Fruit fly (Drosophila melanogaster): Measurements from ENCODE around the gene CG13404.

CG13404 gene

dm6 chrX:14215834-14216233 is 50.2 kb downstream of the CG13404 start (continued):
- TF ChIP-seq Sox102F (GFP tag; optimal IDR thresholded peaks at IDR 0.05) (no peak), pdm3 (GFP tag; optimal IDR thresholded peaks at IDR 0.05) (no peak), fkh (GFP tag; optimal IDR thresholded peaks at IDR 0.05) (peak; percentile 42), topi (GFP tag; optimal IDR thresholded peaks at IDR 0.05) (peak; percentile 17), CG4318 (GFP tag; optimal IDR thresholded peaks at IDR 0.05) (no peak), CG8632 (GFP tag; optimal IDR thresholded peaks at IDR 0.05) (no peak), Smox (GFP tag; optimal IDR thresholded peaks at IDR 0.05) (peak; percentile 9), fd85E (GFP tag; optimal IDR thresholded peaks at IDR 0.05) (no peak), Hr4 (GFP tag; optimal IDR thresholded peaks at IDR 0.05) (no peak), CG10631 (GFP tag; optimal IDR thresholded peaks at IDR 0.05) (no peak), net (GFP tag; optimal IDR thresholded peaks at IDR 0.05) (no peak), CG8119 (GFP tag; IDR thresholded peaks at IDR 0.05) (no peak), Hr38 (GFP tag; optimal IDR thresholded peaks at IDR 0.05) (no peak), esn (GFP tag; optimal IDR thresholded peaks at IDR 0.05) (no peak), dac (GFP tag; optimal IDR thresholded peaks at IDR 0.05) (no peak), Eip75B (GFP tag; optimal IDR thresholded peaks at IDR 0.05) (no peak), Ets96B (tag; optimal IDR thresholded peaks at IDR 0.05) (peak; percentile 10), vri (GFP tag; optimal IDR thresholded peaks at IDR 0.05) (peak; percentile 56), CG8319 (GFP tag; optimal IDR thresholded peaks at IDR 0.05) (no peak), CG1621 (tag; optimal IDR thresholded peaks at IDR 0.05) (no peak), Ets21C (GFP tag; optimal IDR thresholded peaks at IDR 0.05) (peak; percentile 6), CG7368 (GFP tag; optimal IDR thresholded peaks at IDR 0.05) (no peak), CG6792 (GFP tag; optimal IDR thresholded peaks at IDR 0.05) (no peak), CG10669 (GFP tag; optimal IDR thresholded peaks at IDR 0.05) (no peak)

Measured in whole organism, prepupa.